Worm (Caenorhabditis elegans) whole organism, L2 larva: Measurements from ENCODE around the gene nas-38.

Experiments used
- F13H6.1 ChIP-seq: sonication (generic microtip); optimal IDR thresholded peaks from 2 replicates; lab custom pipeline; 2016; ENCODE audit warnings: missing genetic modification characterization, missing compliant biosample characterization
- R02D3.7 ChIP-seq: fragments of 150-350 bp; optimal IDR thresholded peaks from 2 replicates; lab custom pipeline; 2014; ENCODE audit warnings: missing biosample characterization, missing genetic modification characterization
- aly-2 ChIP-seq: fragments of 150-350 bp; optimal IDR thresholded peaks from 2 replicates; lab custom pipeline; 2014; ENCODE audit warnings: missing biosample characterization, missing genetic modification characterization
- ceh-82 ChIP-seq: fragments of 150-350 bp; optimal IDR thresholded peaks from 2 replicates; lab custom pipeline; 2014; ENCODE audit warnings: missing biosample characterization, missing genetic modification characterization
- dmd-4 ChIP-seq: sonication (generic microtip); optimal IDR thresholded peaks from 2 replicates; lab custom pipeline; 2017; ENCODE audit warnings: missing biosample characterization, missing genetic modification characterization
- elt-3 ChIP-seq: sonication (generic microtip); optimal IDR thresholded peaks from 2 replicates; lab custom pipeline; 2017; ENCODE audit warnings: missing biosample characterization, missing genetic modification characterization
- lsy-2 ChIP-seq, 2 experiments: fragments of 150-350 bp in 1 of 2; sonication (generic microtip) in 1 of 2; optimal IDR thresholded peaks; 2 replicates each; lab custom pipeline; 2014 to 2017; ENCODE audit warnings: missing biosample characterization in 2 of 2, missing genetic modification characterization in 2 of 2
- mbf-1 ChIP-seq: sonication (generic microtip); optimal IDR thresholded peaks from 2 replicates; lab custom pipeline; 2017; ENCODE audit warnings: missing biosample characterization, missing genetic modification characterization
- nhr-11 ChIP-seq: fragments of 150-350 bp; optimal IDR thresholded peaks from 2 replicates; lab custom pipeline; 2014; ENCODE audit warnings: missing biosample characterization, missing genetic modification characterization
- nhr-12 ChIP-seq: fragments of 150-350 bp; optimal IDR thresholded peaks from 2 replicates; lab custom pipeline; 2014; ENCODE audit warnings: missing biosample characterization, missing genetic modification characterization
- skn-1 ChIP-seq: sonication (generic microtip); optimal IDR thresholded peaks from 2 replicates; lab custom pipeline; 2017; ENCODE audit warnings: missing biosample characterization, missing genetic modification characterization
- snpc-4 ChIP-seq: fragments of 150-350 bp; optimal IDR thresholded peaks from 2 replicates; lab custom pipeline; 2014; ENCODE audit warnings: missing biosample characterization, missing genetic modification characterization
- unc-39 ChIP-seq: fragments of 150-350 bp; optimal IDR thresholded peaks from 2 replicates; lab custom pipeline; 2014; ENCODE audit warnings: missing biosample characterization, missing genetic modification characterization
- zag-1 ChIP-seq: fragments of 150-350 bp; optimal IDR thresholded peaks from 2 replicates; lab custom pipeline; 2014; ENCODE audit warnings: missing biosample characterization, missing genetic modification characterization

- TF ChIP-seq lsy-2 (tag; optimal IDR thresholded peaks at IDR 0.05; lab: Kevin White, UChicago): no peak
- no peak for TF ChIP-seq elt-3 (tag; lab: Kevin White, UChicago)
- no peak for TF ChIP-seq nhr-11
- TF ChIP-seq snpc-4 (tag; lab: Kevin White, UChicago): peak; percentile 29
- no peak for TF ChIP-seq unc-39
- TF ChIP-seq F13H6.1 (tag; lab: Kevin White, UChicago): no peak
- no peak for TF ChIP-seq R02D3.7 (tag; lab: Kevin White, UChicago)
- no peak for TF ChIP-seq zag-1 (tag; lab: Kevin White, UChicago)
- TF ChIP-seq aly-2: no peak
- no peak for TF ChIP-seq nhr-12 (tag; lab: Kevin White, UChicago)
- no peak for TF ChIP-seq mbf-1 (tag; lab: Kevin White, UChicago)
- TF ChIP-seq ceh-82 (tag; lab: Kevin White, UChicago): no peak
- no peak for TF ChIP-seq dmd-4 (tag; lab: Kevin White, UChicago)
- no peak for TF ChIP-seq skn-1
Measured at ce11 chrX:612783-613182, 54.8 kb downstream of the nas-38 start.
